Worm (Caenorhabditis elegans) whole organism, L1 larva: Measurements from ENCODE around the gene kmo-2.

Experiments
- C16A3.4 ChIP-seq: fragments of 150-350 bp; optimal IDR thresholded peaks from 2 replicates; lab custom pipeline; 2014; ENCODE audit warnings: missing biosample characterization, missing genetic modification characterization
- aha-1 ChIP-seq: fragments of 150-350 bp; optimal IDR thresholded peaks from 2 replicates; lab custom pipeline; 2014; ENCODE audit warnings: missing biosample characterization, missing genetic modification characterization
- alr-1 ChIP-seq: fragments of 200-800 bp; sonication (Bioruptor generic); optimal IDR thresholded peaks from 2 replicates; lab custom pipeline; 2018; ENCODE audit warnings: borderline replicate concordance, mild to moderate bottlenecking, missing genetic modification characterization, missing compliant biosample characterization
- aly-2 ChIP-seq: fragments of 150-350 bp; optimal IDR thresholded peaks from 2 replicates; lab custom pipeline; 2014; ENCODE audit warnings: missing biosample characterization, missing genetic modification characterization
- blmp-1 ChIP-seq: fragments of 150-350 bp; optimal IDR thresholded peaks from 2 replicates; lab custom pipeline; 2014; ENCODE audit warnings: missing biosample characterization, missing genetic modification characterization
- ceh-82 ChIP-seq, 3 experiments: fragments of 150-350 bp in 1 of 3; sonication (generic microtip) in 2 of 3; optimal IDR thresholded peaks; 2 replicates each; lab custom pipeline; 2014 to 2017; ENCODE audit warnings: missing biosample characterization in 3 of 3, missing genetic modification characterization in 3 of 3
- ces-1 ChIP-seq: fragments of 150-350 bp; optimal IDR thresholded peaks from 2 replicates; lab custom pipeline; 2014; ENCODE audit warnings: missing biosample characterization, missing genetic modification reagents, missing genetic modification characterization
- dpl-1 ChIP-seq, 3 experiments: fragments of 150-350 bp in 2 of 3; sonication (generic microtip) in 1 of 3; optimal IDR thresholded peaks; 2 replicates each; lab custom pipeline; 2014 to 2017; ENCODE audit warnings: missing biosample characterization in 3 of 3, missing genetic modification characterization in 3 of 3, missing genetic modification reagents in 3 of 3
- efl-1 ChIP-seq, 4 experiments: fragments of 150-350 bp; optimal IDR thresholded peaks in 3 of 4; peaks in 1 of 4; 1 replicate in 1 of 4; 2 replicates in 3 of 4; lab custom pipeline; 2014; ENCODE audit warnings: missing biosample characterization in 2 of 4, missing genetic modification characterization in 2 of 4, missing genetic modification reagents in 2 of 4
- egl-13 ChIP-seq: sonication (generic microtip); optimal IDR thresholded peaks from 2 replicates; lab custom pipeline; 2016; ENCODE audit warnings: missing genotype, missing genetic modification reagents, missing genetic modification characterization, missing compliant biosample characterization
- fkh-10 ChIP-seq: sonication (generic microtip); optimal IDR thresholded peaks from 2 replicates; lab custom pipeline; 2017; ENCODE audit warnings: missing biosample characterization, missing genetic modification reagents, missing genetic modification characterization
- fkh-4 ChIP-seq: sonication (generic microtip); optimal IDR thresholded peaks from 2 replicates; lab custom pipeline; 2016; ENCODE audit warnings: missing compliant biosample characterization, missing genetic modification characterization, borderline replicate concordance
- fkh-8 ChIP-seq: sonication (generic microtip); optimal IDR thresholded peaks from 2 replicates; lab custom pipeline; 2016; ENCODE audit warnings: mild to moderate bottlenecking, missing genetic modification characterization, missing compliant biosample characterization
- fos-1 ChIP-seq: fragments of 150-350 bp; optimal IDR thresholded peaks from 2 replicates; lab custom pipeline; 2014; ENCODE audit warnings: missing biosample characterization, missing genetic modification characterization
- grh-1 ChIP-seq: fragments of 200-800 bp; sonication (Bioruptor generic); IDR thresholded peaks from 2 replicates; pipeline ENCODE4 v1.3.6; 2022; ENCODE audit warnings: missing genetic modification reagents, missing genetic modification characterization, missing compliant biosample characterization
- hlh-17 ChIP-seq: fragments of 200-800 bp; sonication (Bioruptor generic); optimal IDR thresholded peaks from 2 replicates; lab custom pipeline; 2018; ENCODE audit warnings: missing genetic modification characterization, mild to moderate bottlenecking, missing compliant biosample characterization, moderate library complexity, borderline replicate concordance
- hlh-4 ChIP-seq: sonication (generic microtip); optimal IDR thresholded peaks from 2 replicates; lab custom pipeline; 2016; ENCODE audit warnings: mild to moderate bottlenecking, missing genetic modification characterization, missing compliant biosample characterization
- hpl-2 ChIP-seq: fragments of 150-350 bp; optimal IDR thresholded peaks from 2 replicates; lab custom pipeline; 2014; ENCODE audit warnings: missing biosample characterization, missing genetic modification reagents, missing genetic modification characterization
- isw-1 ChIP-seq: fragments of 200-800 bp; sonication (Bioruptor generic); IDR thresholded peaks from 2 replicates; pipeline ENCODE4 v1.3.6; 2022; ENCODE audit warnings: missing genetic modification characterization, missing compliant biosample characterization
- lin-13 ChIP-seq: fragments of 150-350 bp; optimal IDR thresholded peaks from 2 replicates; lab custom pipeline; 2014; ENCODE audit warnings: missing biosample characterization, missing genetic modification reagents, missing genetic modification characterization
- lin-14 ChIP-seq: fragments of 200-800 bp; sonication (Bioruptor generic); optimal IDR thresholded peaks from 2 replicates; lab custom pipeline; 2018; ENCODE audit warnings: mild to moderate bottlenecking, missing genetic modification characterization, moderate library complexity, missing compliant biosample characterization
- lin-35 ChIP-seq, 2 experiments: fragments of 150-350 bp; optimal IDR thresholded peaks; 2 replicates each; lab custom pipeline; 2014; ENCODE audit warnings: missing biosample characterization in 2 of 2, missing genetic modification characterization in 2 of 2, missing genetic modification reagents in 2 of 2
- lin-39 ChIP-seq: fragments of 150-350 bp; optimal IDR thresholded peaks from 2 replicates; lab custom pipeline; 2014; ENCODE audit warnings: missing biosample characterization, missing genetic modification reagents, missing genetic modification characterization
- lir-3 ChIP-seq: sonication (generic microtip); optimal IDR thresholded peaks from 2 replicates; lab custom pipeline; 2016; ENCODE audit warnings: mild to moderate bottlenecking, missing genetic modification characterization, moderate library complexity, missing compliant biosample characterization; ENCODE audit not compliant: poor library complexity
- lsy-2 ChIP-seq, 2 experiments: fragments of 150-350 bp; optimal IDR thresholded peaks; 2 replicates each; lab custom pipeline; 2014; ENCODE audit warnings: missing biosample characterization in 2 of 2, missing genetic modification characterization in 2 of 2
- mef-2 ChIP-seq: fragments of 150-350 bp; optimal IDR thresholded peaks from 2 replicates; lab custom pipeline; 2014; ENCODE audit warnings: missing biosample characterization, missing genetic modification characterization
- mep-1 ChIP-seq: fragments of 150-350 bp; optimal IDR thresholded peaks from 2 replicates; lab custom pipeline; 2014; ENCODE audit warnings: missing biosample characterization, missing genetic modification characterization
- nhr-11 ChIP-seq: fragments of 150-350 bp; optimal IDR thresholded peaks from 2 replicates; lab custom pipeline; 2014; ENCODE audit warnings: missing biosample characterization, missing genetic modification characterization
- nhr-19 ChIP-seq: fragments of 200-800 bp; sonication (Bioruptor generic); conservative IDR thresholded peaks from 2 replicates; pipeline ENCODE4 v1.3.6; 2022; ENCODE audit warnings: missing genetic modification characterization, missing compliant biosample characterization
- nhr-20 ChIP-seq: sonication (generic microtip); optimal IDR thresholded peaks from 2 replicates; lab custom pipeline; 2016; ENCODE audit warnings: mild to moderate bottlenecking, missing genetic modification characterization, missing compliant biosample characterization
- nhr-28 ChIP-seq: fragments of 150-350 bp; optimal IDR thresholded peaks from 2 replicates; lab custom pipeline; 2014; ENCODE audit warnings: missing biosample characterization, missing genetic modification characterization
- nhr-71 ChIP-seq: sonication (generic microtip); optimal IDR thresholded peaks from 2 replicates; lab custom pipeline; 2016; ENCODE audit warnings: mild to moderate bottlenecking, missing genetic modification characterization, moderate library complexity, missing compliant biosample characterization
- nhr-76 ChIP-seq: sonication (generic microtip); optimal IDR thresholded peaks from 2 replicates; lab custom pipeline; 2017; ENCODE audit warnings: missing biosample characterization, missing genetic modification characterization
- nhr-84 ChIP-seq: sonication (generic microtip); optimal IDR thresholded peaks from 2 replicates; lab custom pipeline; 2017; ENCODE audit warnings: missing biosample characterization, missing genetic modification characterization
- nhr-85 ChIP-seq: sonication (generic microtip); peaks from one replicate; lab custom pipeline; 2016; ENCODE audit warnings: missing genetic modification characterization, inconsistent platforms, missing compliant biosample characterization
- pax-3 ChIP-seq: fragments of 200-800 bp; sonication (Bioruptor generic); optimal IDR thresholded peaks from 2 replicates; lab custom pipeline; 2018; ENCODE audit warnings: mild to moderate bottlenecking, missing genetic modification characterization, moderate library complexity, missing compliant biosample characterization
- rnt-1 ChIP-seq: sonication (generic microtip); optimal IDR thresholded peaks from 2 replicates; lab custom pipeline; 2016; ENCODE audit warnings: mild to moderate bottlenecking, missing genetic modification characterization, moderate library complexity, missing compliant biosample characterization
- skn-1 ChIP-seq: fragments of 150-350 bp; optimal IDR thresholded peaks from 2 replicates; lab custom pipeline; 2014; ENCODE audit warnings: missing biosample characterization, missing genetic modification characterization
- snpc-4 ChIP-seq: fragments of 150-350 bp; optimal IDR thresholded peaks from 2 replicates; lab custom pipeline; 2014; ENCODE audit warnings: missing biosample characterization, missing genetic modification characterization
- snu-23 ChIP-seq: sonication (generic microtip); optimal IDR thresholded peaks from 2 replicates; lab custom pipeline; 2016; ENCODE audit warnings: missing genetic modification characterization, missing compliant biosample characterization
- sox-4 ChIP-seq: sonication (generic microtip); optimal IDR thresholded peaks from 2 replicates; lab custom pipeline; 2016; ENCODE audit warnings: missing genetic modification characterization, missing compliant biosample characterization
- sptf-1 ChIP-seq: fragments of 150-350 bp; optimal IDR thresholded peaks from 2 replicates; lab custom pipeline; 2014; ENCODE audit warnings: missing biosample characterization, missing genetic modification characterization
- swsn-7 ChIP-seq: sonication (generic microtip); optimal IDR thresholded peaks from 2 replicates; lab custom pipeline; 2016; ENCODE audit warnings: missing genetic modification characterization, missing compliant biosample characterization
- tlp-1 ChIP-seq: fragments of 150-350 bp; optimal IDR thresholded peaks from 2 replicates; lab custom pipeline; 2014; ENCODE audit warnings: missing biosample characterization, missing genetic modification characterization
- unc-130 ChIP-seq: fragments of 150-350 bp; optimal IDR thresholded peaks from 2 replicates; lab custom pipeline; 2017; ENCODE audit warnings: missing biosample characterization, missing genetic modification characterization, inconsistent platforms
- unc-30 ChIP-seq: sonication (generic microtip); optimal IDR thresholded peaks from 2 replicates; lab custom pipeline; 2017; ENCODE audit warnings: missing biosample characterization, missing genetic modification characterization
- unc-98 ChIP-seq: fragments of 200-800 bp; sonication (Bioruptor generic); IDR thresholded peaks from 2 replicates; pipeline ENCODE4 v1.3.6; 2022; ENCODE audit warnings: missing genetic modification characterization, missing compliant biosample characterization
- vab-15 ChIP-seq: sonication (generic microtip); optimal IDR thresholded peaks from 2 replicates; lab custom pipeline; 2017; ENCODE audit warnings: missing genotype, mild to moderate bottlenecking, missing genetic modification characterization, missing compliant biosample characterization
- xbp-1 ChIP-seq: sonication (generic microtip); optimal IDR thresholded peaks from 2 replicates; lab custom pipeline; 2016; ENCODE audit warnings: missing genetic modification characterization, missing compliant biosample characterization
- ztf-11 ChIP-seq, 2 experiments: sonication (generic microtip); optimal IDR thresholded peaks; 2 replicates each; lab custom pipeline; 2016 to 2017; ENCODE audit warnings: missing genetic modification characterization in 2 of 2, missing biosample characterization in 1 of 2, missing compliant biosample characterization in 1 of 2
- ztf-4 ChIP-seq: fragments of 150-350 bp; optimal IDR thresholded peaks from 2 replicates; lab custom pipeline; 2014; ENCODE audit warnings: missing biosample characterization, missing genetic modification characterization

kmo-2 gene

ce11 chrV:12025683-12026082 is 42.7 kb downstream of the kmo-2 start:
- TF ChIP-seq aly-2 (tag; lab: Kevin White, UChicago) (no peak), fkh-4 (no peak), snu-23 (GFP tag; lab: Kevin White, UChicago) (peak; percentile 1), lsy-2 (tag; optimal IDR thresholded peaks at IDR 0.05; lab: Kevin White, UChicago) (peak in 1 of 2 experiments; percentile 33), xbp-1 (no peak), sptf-1 (tag; lab: Kevin White, UChicago) (no peak), lin-39 (tag; lab: Kevin White, UChicago) (no peak), dpl-1 (GFP tag; optimal IDR thresholded peaks at IDR 0.05; lab: Kevin White, UChicago) (peak in 1 of 3 experiments; percentile 6), sox-4 (tag; lab: Kevin White, UChicago) (no peak), hlh-17 (GFP tag; lab: Kevin White, UChicago) (no peak), snpc-4 (tag; lab: Kevin White, UChicago) (no peak), nhr-76 (tag; lab: Kevin White, UChicago) (no peak), egl-13 (tag; lab: Kevin White, UChicago) (peak; percentile 10), lin-14 (GFP tag; lab: Kevin White, UChicago) (peak; percentile 87), skn-1 (tag; lab: Kevin White, UChicago) (peak; percentile 2), mep-1 (tag; lab: Kevin White, UChicago) (peak; percentile 45), ztf-11 (tag; optimal IDR thresholded peaks at IDR 0.05; lab: Kevin White, UChicago) (no peak), blmp-1 (tag; lab: Kevin White, UChicago) (no peak), fkh-8 (peak; percentile 64), efl-1 (optimal IDR thresholded peaks at IDR 0.05; lab: Kevin White, UChicago) (no peak), efl-1 (GFP tag; optimal IDR thresholded peaks at IDR 0.05 in 1 of 2; lab: Kevin White, UChicago) (peak in 1 of 2 experiments; percentile 77), unc-130 (tag; lab: Kevin White, UChicago) (no peak), ztf-4 (tag; lab: Kevin White, UChicago) (no peak), rnt-1 (tag; lab: Kevin White, UChicago) (peak; percentile 15), swsn-7 (peak; percentile 10), pax-3 (peak; percentile 15), grh-1 (GFP tag; lab: Robert Waterston, UW) (no peak), nhr-71 (tag; lab: Kevin White, UChicago) (peak; percentile 46), ceh-82 (tag; optimal IDR thresholded peaks at IDR 0.05; lab: Kevin White, UChicago) (peak in 1 of 3 experiments; percentile 36), fkh-10 (peak; percentile 85)

DNA sequence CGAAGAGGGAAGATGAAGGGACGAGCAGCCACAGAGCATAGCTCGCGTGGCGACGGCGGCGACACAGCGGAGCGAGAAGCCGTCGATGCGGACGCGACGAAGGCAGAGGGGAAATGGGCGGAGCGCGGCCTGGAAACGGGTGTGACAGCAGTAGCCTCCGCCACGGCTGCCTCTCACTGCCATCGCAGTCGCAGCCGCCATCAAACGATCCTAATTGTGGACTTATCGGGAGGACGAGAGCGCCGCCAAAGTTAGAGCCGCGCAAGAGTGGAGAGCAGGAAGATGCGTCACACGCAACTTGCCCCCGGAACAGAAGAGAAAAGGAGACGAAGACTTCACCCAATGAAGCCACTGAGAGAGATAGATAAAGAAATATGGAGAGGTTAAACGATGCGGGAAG is 44.1 kb downstream of the kmo-2 start:
- TF ChIP-seq aha-1 (tag; lab: Kevin White, UChicago): no peak
- no peak for TF ChIP-seq tlp-1 (tag; lab: Kevin White, UChicago)
- no peak for TF ChIP-seq mef-2 (tag; lab: Kevin White, UChicago)
- TF ChIP-seq ztf-4 (tag; lab: Kevin White, UChicago): peak; percentile 9
- no peak for TF ChIP-seq sox-4 (tag; lab: Kevin White, UChicago)
- no peak for TF ChIP-seq nhr-20 (tag; lab: Kevin White, UChicago)
- TF ChIP-seq vab-15: no peak
- no peak for TF ChIP-seq ztf-11 (tag; optimal IDR thresholded peaks at IDR 0.05; lab: Kevin White, UChicago)
- peak; percentile 88 for TF ChIP-seq lin-14 (GFP tag; lab: Kevin White, UChicago)
- TF ChIP-seq hpl-2: no peak
- no peak for TF ChIP-seq unc-30 (tag; lab: Kevin White, UChicago)
- TF ChIP-seq alr-1: no peak
- no peak for TF ChIP-seq lir-3
- no peak for TF ChIP-seq unc-130 (tag; lab: Kevin White, UChicago)
- no peak for TF ChIP-seq blmp-1 (tag; lab: Kevin White, UChicago)
- TF ChIP-seq nhr-84 (tag; lab: Kevin White, UChicago): no peak
- no peak for TF ChIP-seq nhr-28 (tag; lab: Kevin White, UChicago)
- no peak for TF ChIP-seq nhr-11 (tag; lab: Kevin White, UChicago)
- TF ChIP-seq hlh-4 (tag; lab: Kevin White, UChicago): no peak
- TF ChIP-seq xbp-1: peak; percentile 17
- TF ChIP-seq isw-1: no peak; the same call in 1 of the 2 replicates
- no peak for TF ChIP-seq C16A3.4 (tag; lab: Kevin White, UChicago)
- TF ChIP-seq lin-13 (GFP tag; lab: Kevin White, UChicago): no peak
- no peak for TF ChIP-seq ces-1 (GFP tag; lab: Kevin White, UChicago)
- peak in 2 of 3 experiments; percentile 24 to 35 for TF ChIP-seq ceh-82 (tag; optimal IDR thresholded peaks at IDR 0.05; lab: Kevin White, UChicago)
- TF ChIP-seq unc-98 (GFP tag; lab: Robert Waterston, UW): no peak
- peak in 1 of 2 experiments; percentile 8 for TF ChIP-seq lin-35 (GFP tag; optimal IDR thresholded peaks at IDR 0.05; lab: Kevin White, UChicago)
- peak; percentile 15 for TF ChIP-seq snu-23 (GFP tag; lab: Kevin White, UChicago)
- no peak for TF ChIP-seq fos-1 (tag; lab: Kevin White, UChicago)
- TF ChIP-seq nhr-19 (GFP tag; lab: Robert Waterston, UW): 0 out of 2 replicates have a peak, but pooled peaks have one; percentile 6
- TF ChIP-seq nhr-85: no peak
